Fruit fly (Drosophila melanogaster) whole organism, adult: ENCODE results near the gene CG6287.
A peak's percentile ranks its signal among the peaks of the same experiment; 100 is the strongest.

Experiments used
- CG11617 ChIP-seq: fragments of 200-800 bp; sonication (Bioruptor generic); optimal IDR thresholded peaks from 2 replicates; lab custom pipeline; 2017; ENCODE audit warnings: mild to moderate bottlenecking, missing biosample characterization, missing genetic modification reagents, missing genetic modification characterization
- CG12768 ChIP-seq: fragments of 200-800 bp; sonication (Bioruptor generic); optimal IDR thresholded peaks from 2 replicates; lab custom pipeline; 2017; ENCODE audit warnings: missing biosample characterization, missing genetic modification characterization, mild to moderate bottlenecking, moderate library complexity, missing genetic modification reagents
- CG14711 ChIP-seq: fragments of 200-800 bp; sonication (Bioruptor generic); optimal IDR thresholded peaks from 2 replicates; lab custom pipeline; 2018; ENCODE audit warnings: missing biosample characterization, mild to moderate bottlenecking, missing genetic modification characterization, moderate library complexity
- CG1620 ChIP-seq: fragments of 200-800 bp; sonication (Bioruptor generic); optimal IDR thresholded peaks from 2 replicates; lab custom pipeline; 2016; ENCODE audit warnings: missing biosample characterization, missing genetic modification characterization
- CG33017 ChIP-seq: fragments of 200-800 bp; sonication (Bioruptor generic); optimal IDR thresholded peaks from 2 replicates; lab custom pipeline; 2018; ENCODE audit warnings: missing biosample characterization, mild to moderate bottlenecking, missing genetic modification characterization, moderate library complexity
- CG5204 ChIP-seq: fragments of 200-800 bp; sonication (Bioruptor generic); optimal IDR thresholded peaks from 2 replicates; lab custom pipeline; 2016; ENCODE audit warnings: missing biosample characterization, missing genetic modification characterization
- CG7045 ChIP-seq: fragments of 200-800 bp; sonication (Bioruptor generic); optimal IDR thresholded peaks from 2 replicates; lab custom pipeline; 2017; ENCODE audit warnings: missing biosample characterization, mild to moderate bottlenecking, missing genetic modification characterization
- CG7101 ChIP-seq: fragments of 200-800 bp; sonication (Bioruptor generic); optimal IDR thresholded peaks from 2 replicates; lab custom pipeline; 2018; ENCODE audit warnings: missing biosample characterization, mild to moderate bottlenecking, missing genetic modification characterization, moderate library complexity
- Clk ChIP-seq: fragments of 200-800 bp; sonication (Bioruptor generic); optimal IDR thresholded peaks from 2 replicates; lab custom pipeline; 2017; ENCODE audit warnings: missing biosample characterization, missing genetic modification characterization
- Crg-1 ChIP-seq: fragments of 200-800 bp; sonication (Bioruptor generic); optimal IDR thresholded peaks from 2 replicates; lab custom pipeline; 2016; ENCODE audit warnings: missing biosample characterization, missing genetic modification characterization
- Hr96 ChIP-seq: fragments of 200-800 bp; sonication (Bioruptor generic); optimal IDR thresholded peaks from 2 replicates; lab custom pipeline; 2016; ENCODE audit warnings: missing biosample characterization, missing genetic modification characterization
- Mnt ChIP-seq: fragments of 200-800 bp; sonication (Bioruptor generic); optimal IDR thresholded peaks from 2 replicates; lab custom pipeline; 2016; ENCODE audit warnings: missing biosample characterization, mild to moderate bottlenecking, missing genetic modification characterization
- bab1 ChIP-seq: fragments of 200-800 bp; sonication (Bioruptor generic); optimal IDR thresholded peaks from 3 replicates; lab custom pipeline; 2019; ENCODE audit warnings: missing biosample characterization, mild to moderate bottlenecking, missing genetic modification characterization, moderate library complexity
- cic ChIP-seq: fragments of 200-800 bp; sonication (Bioruptor generic); optimal IDR thresholded peaks from 2 replicates; lab custom pipeline; 2017; ENCODE audit warnings: missing biosample characterization, mild to moderate bottlenecking, missing genetic modification characterization, moderate library complexity
- cnc ChIP-seq, 2 experiments: fragments of >200 bp; optimal IDR thresholded peaks; 2 replicates each; lab custom pipeline; 2017
- kay ChIP-seq: fragments of 200-800 bp; sonication (Bioruptor generic); peaks from one replicate; lab custom pipeline; 2016; ENCODE audit warnings: missing biosample characterization, missing genetic modification characterization, borderline replicate concordance
- ovo ChIP-seq: fragments of 200-800 bp; sonication (Bioruptor generic); optimal IDR thresholded peaks from 2 replicates; lab custom pipeline; 2016; ENCODE audit warnings: missing biosample characterization, missing genetic modification characterization
- pad ChIP-seq: fragments of 200-800 bp; sonication (Bioruptor generic); optimal IDR thresholded peaks from 3 replicates; lab custom pipeline; 2017; ENCODE audit warnings: missing biosample characterization, missing genetic modification characterization, mild to moderate bottlenecking, moderate library complexity, missing genetic modification reagents
- tj ChIP-seq: fragments of 200-800 bp; sonication (Bioruptor generic); optimal IDR thresholded peaks from 3 replicates; lab custom pipeline; 2017; ENCODE audit warnings: missing biosample characterization, mild to moderate bottlenecking, missing genetic modification characterization, moderate library complexity
- toe ChIP-seq: fragments of 200-800 bp; sonication (Bioruptor generic); optimal IDR thresholded peaks from 2 replicates; lab custom pipeline; 2016; ENCODE audit warnings: missing biosample characterization, missing genetic modification characterization

Gene CG6287

dm6 chr2L:11155166-11155958, at the start of gene CG6287:
TSS of gene CG6287 (minus strand) at chr2L:11155721.
- peak; percentile 97 for TF ChIP-seq CG33017
- peak; percentile 63 for TF ChIP-seq cic (GFP tag; lab: Kevin White, UChicago)
- TF ChIP-seq Clk (GFP tag; lab: Kevin White, UChicago): peak; percentile 92
- peak; percentile 75 for TF ChIP-seq ovo
- peak; percentile 95 for TF ChIP-seq toe (GFP tag; lab: Kevin White, UChicago)
- peak; percentile 88 for TF ChIP-seq Hr96 (GFP tag; lab: Kevin White, UChicago)
- peak; percentile 97 for TF ChIP-seq CG7045 (GFP tag; lab: Kevin White, UChicago)
- peak; percentile 66 for TF ChIP-seq Mnt
- TF ChIP-seq cnc (optimal IDR thresholded peaks at IDR 0.05; lab: Kevin White, UChicago): peak; percentile 78 to 85
- TF ChIP-seq CG11617: peak; percentile 94
- peak; percentile 86 for TF ChIP-seq pad
- TF ChIP-seq CG5204 (GFP tag; lab: Kevin White, UChicago): peak; percentile 94
- TF ChIP-seq CG12768 (GFP tag; lab: Kevin White, UChicago): peak; percentile 95
- TF ChIP-seq CG1620 (GFP tag; lab: Kevin White, UChicago): peak; percentile 92
- peak; percentile 96 for TF ChIP-seq CG14711 (tag; lab: Kevin White, UChicago)
- peak; percentile 97 for TF ChIP-seq CG7101 (tag; lab: Kevin White, UChicago)
- TF ChIP-seq bab1 (GFP tag; lab: Kevin White, UChicago): peak; percentile 98
- TF ChIP-seq Crg-1 (GFP tag; lab: Kevin White, UChicago): peak; percentile 93
- TF ChIP-seq tj (GFP tag; lab: Kevin White, UChicago): peak; percentile 94
- no peak for TF ChIP-seq kay

- TF ChIP-seq CG1620 (GFP tag; lab: Kevin White, UChicago): no peak
- peak; percentile 70 for TF ChIP-seq CG12768 (GFP tag; lab: Kevin White, UChicago)
- TF ChIP-seq CG7101 (tag; lab: Kevin White, UChicago): peak; percentile 51
- peak; percentile 16 for TF ChIP-seq pad
- peak; percentile 67 for TF ChIP-seq toe (GFP tag; lab: Kevin White, UChicago)
- no peak for TF ChIP-seq CG14711 (tag; lab: Kevin White, UChicago)
- TF ChIP-seq kay: no peak
- TF ChIP-seq CG7045 (GFP tag; lab: Kevin White, UChicago): peak; percentile 10
- TF ChIP-seq Clk (GFP tag; lab: Kevin White, UChicago): peak; percentile 19
- peak; percentile 56 for TF ChIP-seq Hr96 (GFP tag; lab: Kevin White, UChicago)
- TF ChIP-seq CG33017: peak; percentile 9
- TF ChIP-seq Mnt: peak; percentile 14
- peak; percentile 67 for TF ChIP-seq CG5204 (GFP tag; lab: Kevin White, UChicago)
Measured at dm6 chr2L:11203494-11204010, 48.0 kb upstream of the CG6287 start, which contains the start of gene Ca-beta. TSS of gene Ca-beta (minus strand) at chr2L:11203544.

- no peak for TF ChIP-seq cic (GFP tag; lab: Kevin White, UChicago)
- TF ChIP-seq CG33017: no peak
- no peak for TF ChIP-seq ovo
- TF ChIP-seq kay: no peak
- no peak for TF ChIP-seq tj (GFP tag; lab: Kevin White, UChicago)
- no peak for TF ChIP-seq CG14711 (tag; lab: Kevin White, UChicago)
- TF ChIP-seq CG5204 (GFP tag; lab: Kevin White, UChicago): no peak
- no peak for TF ChIP-seq toe (GFP tag; lab: Kevin White, UChicago)
- TF ChIP-seq CG11617: no peak
- no peak for TF ChIP-seq Clk (GFP tag; lab: Kevin White, UChicago)
- no peak for TF ChIP-seq bab1 (GFP tag; lab: Kevin White, UChicago)
- no peak for TF ChIP-seq CG12768 (GFP tag; lab: Kevin White, UChicago)
- TF ChIP-seq pad: no peak
- TF ChIP-seq Crg-1 (GFP tag; lab: Kevin White, UChicago): no peak
- no peak for TF ChIP-seq CG7045 (GFP tag; lab: Kevin White, UChicago)
- no peak for TF ChIP-seq Hr96 (GFP tag; lab: Kevin White, UChicago)
- no peak for TF ChIP-seq Mnt
- TF ChIP-seq cnc (optimal IDR thresholded peaks at IDR 0.05; lab: Kevin White, UChicago): no peak
Measured at dm6 chr2L:11200734-11201133, 45.2 kb upstream of the CG6287 start.

dm6 chr2L:11199068-11199467, 43.5 kb upstream of the CG6287 start:
- TF ChIP-seq CG11617 (no peak), toe (GFP tag; lab: Kevin White, UChicago) (no peak), CG12768 (GFP tag; lab: Kevin White, UChicago) (no peak), CG5204 (GFP tag; lab: Kevin White, UChicago) (no peak), Mnt (no peak), CG1620 (GFP tag; lab: Kevin White, UChicago) (no peak), bab1 (GFP tag; lab: Kevin White, UChicago) (no peak), ovo (no peak), Crg-1 (GFP tag; lab: Kevin White, UChicago) (no peak), cic (GFP tag; lab: Kevin White, UChicago) (no peak), CG14711 (tag; lab: Kevin White, UChicago) (no peak), tj (GFP tag; lab: Kevin White, UChicago) (no peak), pad (no peak), CG7045 (GFP tag; lab: Kevin White, UChicago) (no peak), CG33017 (no peak), Hr96 (GFP tag; lab: Kevin White, UChicago) (no peak), CG7101 (tag; lab: Kevin White, UChicago) (no peak)

- no peak for TF ChIP-seq kay
- no peak for TF ChIP-seq tj (GFP tag; lab: Kevin White, UChicago)
- TF ChIP-seq bab1 (GFP tag; lab: Kevin White, UChicago): no peak
- TF ChIP-seq CG14711 (tag; lab: Kevin White, UChicago): no peak
- TF ChIP-seq ovo: no peak
- TF ChIP-seq CG1620 (GFP tag; lab: Kevin White, UChicago): no peak
- no peak for TF ChIP-seq Mnt
- TF ChIP-seq CG7101 (tag; lab: Kevin White, UChicago): no peak
- no peak for TF ChIP-seq Hr96 (GFP tag; lab: Kevin White, UChicago)
- TF ChIP-seq toe (GFP tag; lab: Kevin White, UChicago): no peak
- TF ChIP-seq CG11617: no peak
- no peak for TF ChIP-seq CG5204 (GFP tag; lab: Kevin White, UChicago)
- TF ChIP-seq cnc (optimal IDR thresholded peaks at IDR 0.05; lab: Kevin White, UChicago): no peak
- TF ChIP-seq Crg-1 (GFP tag; lab: Kevin White, UChicago): no peak
Measured at dm6 chr2L:11196781-11197180, 41.3 kb upstream of the CG6287 start.
